Worm (Caenorhabditis elegans): ENCODE measurements around the gene rcd-1.

DNA sequence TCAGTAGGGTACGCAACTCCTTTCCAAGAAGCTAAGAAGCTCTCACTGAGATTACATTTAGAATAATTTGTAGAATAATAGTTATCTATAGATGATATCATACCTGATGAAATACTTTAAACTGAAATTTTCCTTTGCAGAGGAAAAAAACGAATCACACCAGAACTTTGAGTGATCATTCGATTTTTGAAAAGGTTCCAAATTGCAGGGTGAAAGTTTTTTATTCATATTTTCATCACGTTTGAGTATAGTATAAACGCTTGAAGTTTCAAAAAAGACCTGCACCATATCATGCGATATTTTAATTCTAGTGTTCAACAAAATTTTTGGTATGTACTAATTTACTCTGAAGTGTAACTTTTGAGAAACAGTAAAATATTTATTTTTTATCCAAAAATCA is 39.1 kb upstream of the rcd-1 start, which contains the start of gene srh-100:
- TF ChIP-seq unc-86 (tag; optimal IDR thresholded peaks at IDR 0.05) = no peak
- TF ChIP-seq aly-2 (tag; optimal IDR thresholded peaks at IDR 0.05) = no peak
- TF ChIP-seq efl-1 (optimal IDR thresholded peaks at IDR 0.05) = no peak
- no peak for TF ChIP-seq efl-1 (GFP tag; optimal IDR thresholded peaks at IDR 0.05 in 1 of 2)
- TF ChIP-seq lin-39 (tag; optimal IDR thresholded peaks at IDR 0.05) = no peak
- TF ChIP-seq snpc-4 (tag; optimal IDR thresholded peaks at IDR 0.05) = no peak
- no peak for TF ChIP-seq fkh-10 (GFP tag; optimal IDR thresholded peaks at IDR 0.05)
- TF ChIP-seq mep-1 (tag; optimal IDR thresholded peaks at IDR 0.05) = no peak
